Worm (Caenorhabditis elegans) whole organism, L3 larva: ENCODE measurements around the gene Y14H12B.2.

Experiments used
- ZK546.5 ChIP-seq: sonication (generic microtip); optimal IDR thresholded peaks from 2 replicates; lab custom pipeline; 2017; ENCODE audit warnings: missing biosample characterization, missing genetic modification characterization
- ceh-16 ChIP-seq: sonication (generic microtip); optimal IDR thresholded peaks from 2 replicates; lab custom pipeline; 2017; ENCODE audit warnings: missing biosample characterization, missing genetic modification characterization
- ceh-82 ChIP-seq: fragments of 150-350 bp; optimal IDR thresholded peaks from 2 replicates; lab custom pipeline; 2014; ENCODE audit warnings: missing biosample characterization, missing genetic modification characterization
- elt-2 ChIP-seq: sonication (generic microtip); optimal IDR thresholded peaks from 2 replicates; lab custom pipeline; 2016; ENCODE audit warnings: missing genetic modification reagents, mild to moderate bottlenecking, missing genetic modification characterization, missing compliant biosample characterization
- eor-1 ChIP-seq, 2 experiments: fragments of 150-350 bp; optimal IDR thresholded peaks; 2 replicates each; lab custom pipeline; 2014 to 2018; ENCODE audit warnings: missing biosample characterization in 2 of 2, missing genetic modification characterization in 2 of 2
- jun-1 ChIP-seq: fragments of 150-350 bp; optimal IDR thresholded peaks from 2 replicates; lab custom pipeline; 2014; ENCODE audit warnings: missing biosample characterization, missing genetic modification reagents, missing genetic modification characterization
- lin-39 ChIP-seq: fragments of 150-350 bp; optimal IDR thresholded peaks from 2 replicates; lab custom pipeline; 2018; ENCODE audit warnings: missing biosample characterization, missing genetic modification reagents, missing genetic modification characterization
- lsy-12 ChIP-seq: sonication (generic microtip); optimal IDR thresholded peaks from 2 replicates; lab custom pipeline; 2016; ENCODE audit warnings: mild to moderate bottlenecking, missing genetic modification characterization, missing compliant biosample characterization
- nhr-12 ChIP-seq: fragments of 150-350 bp; optimal IDR thresholded peaks from 2 replicates; lab custom pipeline; 2014; ENCODE audit warnings: missing biosample characterization, missing genetic modification characterization
- nhr-237 ChIP-seq: fragments of 150-350 bp; optimal IDR thresholded peaks from 2 replicates; lab custom pipeline; 2014; ENCODE audit warnings: missing biosample characterization, missing genetic modification characterization
- nhr-28 ChIP-seq: fragments of 150-350 bp; optimal IDR thresholded peaks from 2 replicates; lab custom pipeline; 2014; ENCODE audit warnings: missing biosample characterization, missing genetic modification characterization
- nhr-67 ChIP-seq: fragments of 150-350 bp; optimal IDR thresholded peaks from 2 replicates; lab custom pipeline; 2014; ENCODE audit warnings: missing biosample characterization, missing genetic modification characterization
- nhr-76 ChIP-seq: fragments of 150-350 bp; sonication (generic microtip); optimal IDR thresholded peaks from 5 replicates; lab custom pipeline; 2014; ENCODE audit warnings: missing biosample characterization, missing genetic modification characterization
- nhr-77 ChIP-seq: fragments of 150-350 bp; optimal IDR thresholded peaks from 2 replicates; lab custom pipeline; 2014; ENCODE audit warnings: missing biosample characterization, missing genetic modification characterization
- pha-4 ChIP-seq: fragments of 150-350 bp; optimal IDR thresholded peaks from 2 replicates; lab custom pipeline; 2014; ENCODE audit warnings: missing biosample characterization, missing genetic modification reagents, missing genetic modification characterization
- pqm-1 ChIP-seq: fragments of 150-350 bp; optimal IDR thresholded peaks from 2 replicates; lab custom pipeline; 2017; ENCODE audit warnings: missing biosample characterization, missing genetic modification characterization, inconsistent platforms
- unc-62 ChIP-seq: fragments of 150-350 bp; sonication (generic microtip); optimal IDR thresholded peaks from 4 replicates; lab custom pipeline; 2014; ENCODE audit warnings: missing biosample characterization, missing genetic modification reagents, missing genetic modification characterization

The Y14H12B.2 gene

DNA sequence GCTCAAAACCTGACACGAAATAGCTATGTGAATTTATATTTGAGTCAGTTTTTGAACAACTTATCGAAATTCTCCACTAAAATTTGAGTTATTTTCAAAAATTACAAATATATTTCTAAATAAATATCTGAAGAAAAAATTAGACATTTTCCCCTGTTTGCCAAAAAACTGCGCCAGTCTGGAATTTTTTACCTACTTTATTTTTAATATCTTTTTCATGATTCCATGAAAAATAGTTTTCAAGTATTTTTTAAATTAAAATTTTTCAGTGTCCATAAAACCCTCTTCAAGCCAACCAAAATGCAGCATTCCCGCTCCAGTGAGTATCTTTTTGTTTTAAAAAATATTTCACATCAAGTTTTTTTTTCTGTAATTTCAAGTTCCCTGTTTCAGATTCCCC lies 42.4 kb downstream of the Y14H12B.2 start, which contains the start of gene F53C3.8:
TSS of gene F53C3.8 (plus strand) at position 301 of the 400 bp plus-strand sequence.
- TF ChIP-seq nhr-237, result no peak
- TF ChIP-seq nhr-12 (tag; lab: Kevin White, UChicago), result no peak
- no peak for TF ChIP-seq ZK546.5 (tag; lab: Kevin White, UChicago)
- no peak for TF ChIP-seq lsy-12 (tag; lab: Kevin White, UChicago)
- no peak for TF ChIP-seq pqm-1 (tag; lab: Kevin White, UChicago)
- TF ChIP-seq eor-1 (tag; optimal IDR thresholded peaks at IDR 0.05; lab: Kevin White, UChicago), result no peak
- TF ChIP-seq nhr-76 (tag; lab: Kevin White, UChicago), result no peak
- no peak for TF ChIP-seq ceh-82
- no peak for TF ChIP-seq ceh-16 (tag; lab: Kevin White, UChicago)
- TF ChIP-seq nhr-77 (tag; lab: Kevin White, UChicago), result no peak
- no peak for TF ChIP-seq jun-1
- TF ChIP-seq pha-4 (tag; lab: Kevin White, UChicago), result no peak
- TF ChIP-seq lin-39 (tag; lab: Kevin White, UChicago), result no peak
- TF ChIP-seq nhr-67 (tag; lab: Kevin White, UChicago), result no peak
- no peak for TF ChIP-seq nhr-28 (tag; lab: Kevin White, UChicago)
- TF ChIP-seq elt-2 (tag; lab: Kevin White, UChicago), result no peak
- TF ChIP-seq unc-62 (GFP tag; lab: Kevin White, UChicago), result no peak
